Worm (Caenorhabditis elegans) whole organism, L3 larva: ENCODE measurements around the gene Y17G9B.4.

Source experiments
- egl-27 ChIP-seq: sonication (generic microtip); optimal IDR thresholded peaks from 4 replicates; lab custom pipeline; 2017; ENCODE audit warnings: missing biosample characterization, missing genetic modification reagents, missing genetic modification characterization
- jun-1 ChIP-seq: fragments of 150-350 bp; optimal IDR thresholded peaks from 2 replicates; lab custom pipeline; 2014; ENCODE audit warnings: missing biosample characterization, missing genetic modification reagents, missing genetic modification characterization
- nhr-11 ChIP-seq: fragments of 150-350 bp; optimal IDR thresholded peaks from 2 replicates; lab custom pipeline; 2014; ENCODE audit warnings: missing biosample characterization, missing genetic modification characterization
- ztf-4 ChIP-seq: fragments of 150-350 bp; optimal IDR thresholded peaks from 2 replicates; lab custom pipeline; 2014; ENCODE audit warnings: missing biosample characterization, missing genetic modification characterization

- TF ChIP-seq egl-27 (tag; lab: Kevin White, UChicago) = no peak
- TF ChIP-seq nhr-11 (tag; lab: Kevin White, UChicago) = no peak
- no peak for TF ChIP-seq ztf-4
- TF ChIP-seq jun-1 (tag; lab: Kevin White, UChicago) = peak; percentile 58
These were observed 46.7 kb upstream of the Y17G9B.4 start for ce11 chrIV:4705182-4705581.
